Worm (Caenorhabditis elegans) whole organism, early embryonic: Measurements from ENCODE around the gene E04F6.4.

Experiments
- B0310.2 ChIP-seq: sonication (generic microtip); optimal IDR thresholded peaks from 2 replicates; lab custom pipeline; 2016; ENCODE audit warnings: mild to moderate bottlenecking, missing genetic modification characterization, missing compliant biosample characterization
- F13C5.2 ChIP-seq: sonication (generic microtip); optimal IDR thresholded peaks from 2 replicates; lab custom pipeline; 2017; ENCODE audit warnings: mild to moderate bottlenecking, missing genetic modification characterization, inconsistent platforms, missing compliant biosample characterization
- aly-1 ChIP-seq: sonication (generic microtip); optimal IDR thresholded peaks from 2 replicates; lab custom pipeline; 2016; ENCODE audit warnings: missing genetic modification characterization, missing compliant biosample characterization
- ama-1 ChIP-seq: fragments of 150-350 bp; optimal IDR thresholded peaks from 2 replicates; lab custom pipeline; 2014
- ceh-13 ChIP-seq: fragments of 200-800 bp; sonication (Bioruptor generic); optimal IDR thresholded peaks from 2 replicates; lab custom pipeline; 2018; ENCODE audit warnings: mild to moderate bottlenecking, missing genetic modification characterization, missing compliant biosample characterization
- ceh-36 ChIP-seq: sonication (generic microtip); optimal IDR thresholded peaks from 2 replicates; lab custom pipeline; 2016; ENCODE audit warnings: missing genetic modification characterization, inconsistent platforms, missing compliant biosample characterization
- ets-7 ChIP-seq: sonication (generic microtip); optimal IDR thresholded peaks from 2 replicates; lab custom pipeline; 2016; ENCODE audit warnings: missing genotype, missing genetic modification characterization, missing compliant biosample characterization
- flt-1 ChIP-seq: fragments of 200-800 bp; sonication (Bioruptor generic); IDR thresholded peaks from 2 replicates; pipeline ENCODE4 v1.3.6; 2022; ENCODE audit warnings: missing genetic modification characterization, missing compliant biosample characterization
- hmbx-1 ChIP-seq: sonication (generic microtip); optimal IDR thresholded peaks from 2 replicates; lab custom pipeline; 2016; ENCODE audit warnings: mild to moderate bottlenecking, missing genetic modification characterization, missing compliant biosample characterization
- hmg-4 ChIP-seq: fragments of 200-800 bp; sonication (Bioruptor generic); optimal IDR thresholded peaks from 2 replicates; lab custom pipeline; 2018; ENCODE audit warnings: mild to moderate bottlenecking, missing genetic modification characterization, missing compliant biosample characterization
- hnd-1 ChIP-seq: sonication (generic microtip); optimal IDR thresholded peaks from 2 replicates; lab custom pipeline; 2016; ENCODE audit warnings: missing genetic modification characterization, missing compliant biosample characterization
- pes-1 ChIP-seq: fragments of 200-800 bp; sonication (Bioruptor generic); IDR thresholded peaks from 2 replicates; pipeline ENCODE4 v1.3.6; 2022; ENCODE audit warnings: missing genetic modification reagents, missing genetic modification characterization, missing compliant biosample characterization
- scrt-1 ChIP-seq: fragments of 200-800 bp; sonication (Bioruptor generic); IDR thresholded peaks from 2 replicates; pipeline ENCODE4 v1.3.6; 2022; ENCODE audit warnings: missing genetic modification characterization, missing compliant biosample characterization
- sea-1 ChIP-seq: fragments of 200-800 bp; sonication (Bioruptor generic); conservative IDR thresholded peaks from 2 replicates; pipeline ENCODE4 v1.3.6; 2022; ENCODE audit warnings: missing genetic modification characterization, missing compliant biosample characterization
- tbx-11 ChIP-seq: fragments of 200-800 bp; sonication (Bioruptor generic); IDR thresholded peaks from 2 replicates; pipeline ENCODE4 v1.3.6; 2022; ENCODE audit warnings: missing genetic modification characterization, missing compliant biosample characterization
- tbx-37 ChIP-seq: fragments of 200-800 bp; sonication (Bioruptor generic); conservative IDR thresholded peaks from 2 replicates; pipeline ENCODE4 v1.3.6; 2022; ENCODE audit warnings: missing genetic modification reagents, missing genetic modification characterization, missing compliant biosample characterization
- tra-4 ChIP-seq: sonication (generic microtip); optimal IDR thresholded peaks from 2 replicates; lab custom pipeline; 2017; ENCODE audit warnings: missing genetic modification characterization, missing compliant biosample characterization

Gene E04F6.4

ce11 chrII:7155392-7155791, 33.8 kb upstream of the E04F6.4 start, which contains the start of gene C27H5.2:
Gene C27H5.2, plus strand, starts transcription at chrII:7155581.
- no peak for TF ChIP-seq pes-1 (GFP tag; lab: Robert Waterston, UW)
- TF ChIP-seq hmg-4 (GFP tag; lab: Kevin White, UChicago): no peak

- no peak for TF ChIP-seq hmg-4 (GFP tag; lab: Kevin White, UChicago)
These were observed 31.8 kb upstream of the E04F6.4 start for ce11 chrII:7157415-7157814.

- TF ChIP-seq ceh-13 (GFP tag; lab: Kevin White, UChicago): no peak
- no peak for TF ChIP-seq B0310.2 (tag; lab: Kevin White, UChicago)
- no peak for TF ChIP-seq flt-1 (GFP tag; lab: Robert Waterston, UW)
- no peak for TF ChIP-seq hmg-4 (GFP tag; lab: Kevin White, UChicago)
- no peak for TF ChIP-seq sea-1
- TF ChIP-seq tbx-11 (GFP tag; lab: Robert Waterston, UW): no peak
- no peak for TF ChIP-seq hmbx-1 (tag; lab: Kevin White, UChicago)
- no peak for TF ChIP-seq tbx-37
- no peak for TF ChIP-seq aly-1 (tag; lab: Kevin White, UChicago)
- TF ChIP-seq tra-4 (tag; lab: Kevin White, UChicago): no peak
- no peak for TF ChIP-seq F13C5.2 (tag; lab: Kevin White, UChicago)
- TF ChIP-seq hnd-1 (tag; lab: Kevin White, UChicago): no peak
- no peak for TF ChIP-seq scrt-1 (GFP tag; lab: Robert Waterston, UW)
- TF ChIP-seq ets-7: no peak
- TF ChIP-seq ceh-36: no peak
- no peak for TF ChIP-seq ama-1 (lab: Kevin White, UChicago)
- no peak for TF ChIP-seq pes-1 (GFP tag; lab: Robert Waterston, UW)
These were observed 27.7 kb upstream of the E04F6.4 start, which contains the start of gene C27H5.12 for ce11 chrII:7161512-7161911. Gene C27H5.12, minus strand, starts transcription at chrII:7161612.

ce11 chrII:7165749-7166148, 23.5 kb upstream of the E04F6.4 start, which contains the start of gene mfsd-13.2:
Gene mfsd-13.2, minus strand, starts transcription at chrII:7165849.
- TF ChIP-seq scrt-1 (GFP tag; lab: Robert Waterston, UW): no peak

- TF ChIP-seq ets-7 (no peak), tbx-37 (no peak), hmbx-1 (tag; lab: Kevin White, UChicago) (no peak), aly-1 (tag; lab: Kevin White, UChicago) (no peak), ceh-36 (no peak), tbx-11 (GFP tag; lab: Robert Waterston, UW) (no peak), B0310.2 (tag; lab: Kevin White, UChicago) (no peak), F13C5.2 (tag; lab: Kevin White, UChicago) (no peak), pes-1 (GFP tag; lab: Robert Waterston, UW) (no peak), hmg-4 (GFP tag; lab: Kevin White, UChicago) (no peak)
These were observed 22.5 kb upstream of the E04F6.4 start for ce11 chrII:7166768-7167167.

ce11 chrII:7168712-7169111, 20.5 kb upstream of the E04F6.4 start, which contains the start of gene col-36:
Gene col-36, minus strand, starts transcription at chrII:7168812.
- TF ChIP-seq ceh-13 (GFP tag; lab: Kevin White, UChicago) (no peak), hmg-4 (GFP tag; lab: Kevin White, UChicago) (no peak), ets-7 (no peak), F13C5.2 (tag; lab: Kevin White, UChicago) (no peak), B0310.2 (tag; lab: Kevin White, UChicago) (no peak), hmbx-1 (tag; lab: Kevin White, UChicago) (no peak), tbx-37 (no peak), aly-1 (tag; lab: Kevin White, UChicago) (no peak), scrt-1 (GFP tag; lab: Robert Waterston, UW) (no peak), sea-1 (no peak), ceh-36 (no peak), hnd-1 (tag; lab: Kevin White, UChicago) (no peak), tra-4 (tag; lab: Kevin White, UChicago) (no peak)

ce11 chrII:7171305-7171998, 17.8 kb upstream of the E04F6.4 start, which contains the start of gene dyf-13:
Gene dyf-13, minus strand, starts transcription at chrII:7171355.
- TF ChIP-seq pes-1 (GFP tag; lab: Robert Waterston, UW): no peak
- TF ChIP-seq hmg-4 (GFP tag; lab: Kevin White, UChicago): no peak
- no peak for TF ChIP-seq hmbx-1 (tag; lab: Kevin White, UChicago)
- no peak for TF ChIP-seq B0310.2 (tag; lab: Kevin White, UChicago)
- no peak for TF ChIP-seq ceh-36
- TF ChIP-seq hnd-1 (tag; lab: Kevin White, UChicago): no peak
- TF ChIP-seq F13C5.2 (tag; lab: Kevin White, UChicago): no peak
- no peak for TF ChIP-seq tbx-11 (GFP tag; lab: Robert Waterston, UW)
- no peak for TF ChIP-seq ceh-13 (GFP tag; lab: Kevin White, UChicago)
- TF ChIP-seq tbx-37: no peak
- TF ChIP-seq sea-1: no peak
- TF ChIP-seq tra-4 (tag; lab: Kevin White, UChicago): no peak
- no peak for TF ChIP-seq scrt-1 (GFP tag; lab: Robert Waterston, UW)
- TF ChIP-seq flt-1 (GFP tag; lab: Robert Waterston, UW): no peak
- TF ChIP-seq aly-1 (tag; lab: Kevin White, UChicago): no peak

ce11 chrII:7174843-7175242, 14.4 kb upstream of the E04F6.4 start, which contains the start of gene glc-4:
Gene glc-4, minus strand, starts transcription at chrII:7174943.
- TF ChIP-seq flt-1 (GFP tag; lab: Robert Waterston, UW) (no peak), hnd-1 (tag; lab: Kevin White, UChicago) (no peak), aly-1 (tag; lab: Kevin White, UChicago) (no peak), ceh-13 (GFP tag; lab: Kevin White, UChicago) (no peak), ets-7 (no peak)
